Worm (Caenorhabditis elegans) whole organism, L4 larva: Measurements from ENCODE around the gene acs-3.

Experiments
- daf-19 ChIP-seq: fragments of 200-800 bp; sonication (Bioruptor generic); conservative IDR thresholded peaks from 2 replicates; pipeline ENCODE4 v1.3.6; 2022; ENCODE audit warnings: missing genetic modification characterization, missing compliant biosample characterization
- jun-1 ChIP-seq: fragments of 150-350 bp; optimal IDR thresholded peaks from 2 replicates; lab custom pipeline; 2014; ENCODE audit warnings: missing biosample characterization, missing genetic modification reagents, missing genetic modification characterization
- nhr-237 ChIP-seq: sonication (generic microtip); optimal IDR thresholded peaks from 2 replicates; lab custom pipeline; 2017; ENCODE audit warnings: missing biosample characterization, missing genetic modification characterization
- nhr-42 ChIP-seq: fragments of 200-800 bp; sonication (Bioruptor generic); IDR thresholded peaks from 2 replicates; pipeline ENCODE4 v1.3.6; 2022; ENCODE audit warnings: missing genetic modification characterization, missing compliant biosample characterization
- nhr-6 ChIP-seq: fragments of 150-350 bp; optimal IDR thresholded peaks from 2 replicates; lab custom pipeline; 2014; ENCODE audit warnings: missing biosample characterization, missing genetic modification characterization

- TF ChIP-seq nhr-42 (GFP tag; lab: Robert Waterston, UW) (no peak), jun-1 (tag; lab: Kevin White, UChicago) (no peak), nhr-237 (tag; lab: Kevin White, UChicago) (no peak), daf-19 (GFP tag; lab: Robert Waterston, UW) (no peak), nhr-6 (tag; lab: Kevin White, UChicago) (no peak)
Observed at ce11 chrV:1921321-1921720, 48.0 kb upstream of the acs-3 start, which contains the start of gene gst-37.
